Worm (Caenorhabditis elegans) whole organism, mixed stage, embryonic: Measurements from ENCODE around the gene Y47D7A.15.

Source experiments
- bed-3 ChIP-seq: fragments of 200-800 bp; sonication (Bioruptor generic); optimal IDR thresholded peaks from 3 replicates; lab custom pipeline; 2018; ENCODE audit warnings: mild to moderate bottlenecking, missing genetic modification characterization, moderate library complexity, missing compliant biosample characterization
- blmp-1 ChIP-seq: fragments of 150-350 bp; optimal IDR thresholded peaks from 2 replicates; lab custom pipeline; 2014; ENCODE audit warnings: missing biosample characterization, missing genetic modification characterization
- ceh-39 ChIP-seq: fragments of 150-350 bp; optimal IDR thresholded peaks from 2 replicates; lab custom pipeline; 2014; ENCODE audit warnings: missing biosample characterization, missing genetic modification characterization
- ceh-83 ChIP-seq: fragments of 200-800 bp; sonication (Bioruptor generic); optimal IDR thresholded peaks from 2 replicates; lab custom pipeline; 2018; ENCODE audit warnings: mild to moderate bottlenecking, missing genetic modification characterization, missing compliant biosample characterization
- ces-1 ChIP-seq: fragments of 150-350 bp; optimal IDR thresholded peaks from 2 replicates; lab custom pipeline; 2014; ENCODE audit warnings: missing biosample characterization, missing genetic modification reagents, missing genetic modification characterization
- cnd-1 ChIP-seq: fragments of 200-800 bp; sonication (Bioruptor generic); optimal IDR thresholded peaks from 2 replicates; lab custom pipeline; 2018; ENCODE audit warnings: mild to moderate bottlenecking, missing genetic modification characterization, missing compliant biosample characterization
- drap-1 ChIP-seq: fragments of 200-800 bp; sonication (Bioruptor generic); optimal IDR thresholded peaks from 3 replicates; lab custom pipeline; 2018; ENCODE audit warnings: mild to moderate bottlenecking, missing genetic modification characterization, missing compliant biosample characterization
- elt-1 ChIP-seq: sonication (generic microtip); optimal IDR thresholded peaks from 2 replicates; lab custom pipeline; 2017; ENCODE audit warnings: missing genetic modification characterization, mild to moderate bottlenecking, missing compliant biosample characterization, antibody characterized with exemption, moderate library complexity, borderline replicate concordance; ENCODE audit not compliant: insufficient read depth
- elt-3 ChIP-seq: fragments of 150-350 bp; optimal IDR thresholded peaks from 2 replicates; lab custom pipeline; 2014; ENCODE audit warnings: missing biosample characterization, missing genetic modification characterization
- flh-1 ChIP-seq: fragments of 200-800 bp; sonication (Bioruptor generic); optimal IDR thresholded peaks from 2 replicates; lab custom pipeline; 2018; ENCODE audit warnings: mild to moderate bottlenecking, missing genetic modification characterization, moderate library complexity, missing compliant biosample characterization
- hlh-1 ChIP-seq: fragments of 150-350 bp; optimal IDR thresholded peaks from 2 replicates; lab custom pipeline; 2014; ENCODE audit warnings: missing biosample characterization, missing genetic modification reagents, missing genetic modification characterization
- lin-13 ChIP-seq: fragments of 150-350 bp; optimal IDR thresholded peaks from 2 replicates; lab custom pipeline; 2014; ENCODE audit warnings: missing biosample characterization, missing genetic modification characterization
- lin-32 ChIP-seq: fragments of 200-800 bp; sonication (Bioruptor generic); optimal IDR thresholded peaks from 2 replicates; lab custom pipeline; 2018; ENCODE audit warnings: mild to moderate bottlenecking, missing genetic modification characterization, missing compliant biosample characterization
- lsy-2 ChIP-seq: fragments of 150-350 bp; optimal IDR thresholded peaks from 2 replicates; lab custom pipeline; 2014; ENCODE audit warnings: missing biosample characterization, missing genetic modification characterization
- mab-5 ChIP-seq: fragments of 150-350 bp; optimal IDR thresholded peaks from 2 replicates; lab custom pipeline; 2014; ENCODE audit warnings: missing biosample characterization, missing genetic modification characterization
- mep-1 ChIP-seq: fragments of 150-350 bp; optimal IDR thresholded peaks from 2 replicates; lab custom pipeline; 2017; ENCODE audit warnings: missing biosample characterization, missing genetic modification reagents, missing genetic modification characterization, inconsistent platforms
- mls-2 ChIP-seq: sonication (generic microtip); optimal IDR thresholded peaks from 2 replicates; lab custom pipeline; 2016; ENCODE audit warnings: mild to moderate bottlenecking, missing genetic modification characterization, moderate library complexity, missing compliant biosample characterization
- nhr-12 ChIP-seq: fragments of 150-350 bp; optimal IDR thresholded peaks from 2 replicates; lab custom pipeline; 2014; ENCODE audit warnings: missing biosample characterization, missing genetic modification characterization
- nhr-237 ChIP-seq: fragments of 150-350 bp; optimal IDR thresholded peaks from 2 replicates; lab custom pipeline; 2014; ENCODE audit warnings: missing biosample characterization, missing genetic modification characterization
- nhr-76 ChIP-seq: sonication (generic microtip); optimal IDR thresholded peaks from 2 replicates; lab custom pipeline; 2017; ENCODE audit warnings: missing biosample characterization, missing genetic modification characterization
- sem-2 ChIP-seq: fragments of 200-800 bp; sonication (Bioruptor generic); optimal IDR thresholded peaks from 2 replicates; lab custom pipeline; 2018; ENCODE audit warnings: mild to moderate bottlenecking, missing genetic modification characterization, missing compliant biosample characterization
- snpc-4 ChIP-seq: fragments of 150-350 bp; optimal IDR thresholded peaks from 2 replicates; lab custom pipeline; 2014; ENCODE audit warnings: missing biosample characterization, missing genetic modification characterization
- sptf-1 ChIP-seq: sonication (generic microtip); optimal IDR thresholded peaks from 2 replicates; lab custom pipeline; 2017; ENCODE audit warnings: mild to moderate bottlenecking, missing genetic modification characterization, moderate library complexity, missing compliant biosample characterization
- tbx-8 ChIP-seq: fragments of 200-800 bp; sonication (Bioruptor generic); optimal IDR thresholded peaks from 2 replicates; lab custom pipeline; 2018; ENCODE audit warnings: mild to moderate bottlenecking, missing genetic modification characterization, moderate library complexity, missing compliant biosample characterization
- unc-39 ChIP-seq: fragments of 150-350 bp; optimal IDR thresholded peaks from 2 replicates; lab custom pipeline; 2014; ENCODE audit warnings: missing biosample characterization, missing genetic modification characterization
- unc-62 ChIP-seq: fragments of 150-350 bp; optimal IDR thresholded peaks from 2 replicates; lab custom pipeline; 2014; ENCODE audit warnings: missing biosample characterization, missing genetic modification reagents, missing genetic modification characterization
- zip-8 ChIP-seq: fragments of 150-350 bp; optimal IDR thresholded peaks from 2 replicates; lab custom pipeline; 2014; ENCODE audit warnings: missing biosample characterization, missing genetic modification characterization

Gene Y47D7A.15

DNA sequence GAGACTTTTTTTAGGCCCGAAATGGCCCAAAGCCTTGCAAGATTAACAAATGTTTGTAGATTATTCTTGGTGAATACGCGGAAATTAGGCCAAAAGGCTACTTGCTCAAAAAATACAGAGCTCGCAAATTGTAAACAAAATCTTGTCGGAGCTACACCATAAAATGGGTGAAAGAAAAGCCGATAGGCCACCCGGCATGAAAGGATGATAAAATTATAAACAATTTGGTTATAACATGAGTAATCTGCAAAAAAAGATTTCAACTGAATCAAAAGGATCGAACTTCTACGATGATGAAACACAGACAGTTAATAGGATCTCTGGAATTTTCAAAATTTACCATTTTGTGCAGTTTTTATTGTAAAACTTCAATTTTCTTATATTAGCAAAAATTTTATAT, 34.9 kb downstream of the Y47D7A.15 start:
- no peak for TF ChIP-seq elt-3 (tag; lab: Kevin White, UChicago)
- TF ChIP-seq tbx-8 (GFP tag; lab: Kevin White, UChicago): no peak
- TF ChIP-seq mep-1 (tag; lab: Kevin White, UChicago): no peak
- no peak for TF ChIP-seq mls-2
- no peak for TF ChIP-seq nhr-12 (tag; lab: Kevin White, UChicago)
- no peak for TF ChIP-seq bed-3 (GFP tag; lab: Kevin White, UChicago)
- no peak for TF ChIP-seq nhr-76 (tag; lab: Kevin White, UChicago)
- no peak for TF ChIP-seq unc-62 (GFP tag; lab: Kevin White, UChicago)
- TF ChIP-seq, all 35 proteins: peak for 0

DNA sequence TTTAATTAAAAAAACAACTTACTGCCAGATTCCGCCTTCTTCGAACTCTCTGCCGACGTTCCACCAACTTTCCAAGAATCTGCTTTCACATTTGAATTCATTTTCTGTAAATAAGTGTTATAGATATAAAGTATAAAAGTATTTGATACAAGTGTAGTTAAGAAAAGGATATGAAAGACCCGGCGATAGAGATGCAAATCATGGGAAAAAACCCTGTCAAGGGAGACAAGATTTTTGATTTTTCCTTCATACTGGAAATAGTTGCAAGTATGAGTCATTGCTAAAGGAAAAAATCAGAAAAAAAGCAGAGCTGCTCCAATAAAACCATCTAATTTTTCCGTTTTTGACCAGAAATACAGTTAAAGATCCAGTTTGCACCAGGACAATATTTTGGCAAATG, 36.7 kb downstream of the Y47D7A.15 start, which contains the start of gene F13A2.3:
Gene F13A2.3 (minus strand): TSS at position 101 of the 400 bp plus-strand sequence.
- TF ChIP-seq elt-3 (tag; lab: Kevin White, UChicago) (no peak), mep-1 (tag; lab: Kevin White, UChicago) (no peak)

DNA sequence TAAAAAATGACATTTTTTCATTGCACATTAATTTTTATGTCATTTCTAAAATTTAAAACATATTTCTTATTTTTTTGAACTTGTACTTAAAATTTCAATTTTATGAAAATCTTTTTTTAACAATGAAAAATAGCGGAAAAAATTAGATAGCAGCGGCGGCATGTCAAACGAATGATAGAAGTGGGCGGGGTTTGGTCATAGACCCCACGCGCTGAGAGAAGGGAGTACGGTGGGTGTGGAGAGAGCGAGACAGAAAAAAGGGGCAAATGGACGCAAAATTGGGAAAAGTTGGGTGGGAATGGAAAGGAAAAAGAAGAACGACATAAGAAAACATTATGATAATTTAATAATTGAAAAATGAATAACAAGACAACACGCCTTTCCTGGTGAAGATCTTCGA, 45.1 kb downstream of the Y47D7A.15 start:
- TF ChIP-seq bed-3 (GFP tag; lab: Kevin White, UChicago) (no peak), flh-1 (GFP tag; lab: Kevin White, UChicago) (no peak), sptf-1 (no peak), snpc-4 (tag; lab: Kevin White, UChicago) (no peak), nhr-12 (tag; lab: Kevin White, UChicago) (no peak), hlh-1 (tag; lab: Kevin White, UChicago) (no peak), unc-62 (GFP tag; lab: Kevin White, UChicago) (no peak), lsy-2 (tag; lab: Kevin White, UChicago) (peak; percentile 21), blmp-1 (tag; lab: Kevin White, UChicago) (no peak)

DNA sequence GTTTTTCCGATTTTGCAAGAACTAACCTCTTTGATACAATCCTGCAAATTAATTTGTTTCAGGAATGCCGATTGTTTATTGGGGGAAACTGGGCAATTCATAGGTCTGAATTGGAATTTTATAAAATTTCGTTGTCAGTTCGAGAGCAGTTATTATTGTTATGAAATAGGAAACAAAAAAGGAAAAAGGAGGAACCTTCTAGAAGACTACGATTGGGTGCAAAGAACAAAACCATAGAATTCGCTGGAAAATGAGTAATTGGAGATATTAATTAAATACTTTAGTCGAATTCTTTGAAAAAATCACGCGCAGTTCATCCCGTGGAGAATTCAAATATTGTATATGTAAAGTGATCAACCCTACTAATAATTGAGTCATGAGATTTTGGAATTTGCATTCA, 45.6 kb downstream of the Y47D7A.15 start, which contains the start of gene F13A2.9:
Gene F13A2.9 (minus strand): TSS at position 101 of the 400 bp plus-strand sequence.
- TF ChIP-seq mep-1 (tag; lab: Kevin White, UChicago) (no peak), nhr-237 (no peak), zip-8 (no peak), ceh-83 (GFP tag; lab: Kevin White, UChicago) (no peak), snpc-4 (tag; lab: Kevin White, UChicago) (no peak), sptf-1 (no peak), lin-13 (tag; lab: Kevin White, UChicago) (no peak), unc-39 (no peak), mab-5 (tag; lab: Kevin White, UChicago) (no peak), drap-1 (GFP tag; lab: Kevin White, UChicago) (no peak), ces-1 (no peak), unc-62 (GFP tag; lab: Kevin White, UChicago) (no peak), sem-2 (GFP tag; lab: Kevin White, UChicago) (no peak), elt-1 (no peak), ceh-39 (tag; lab: Kevin White, UChicago) (no peak), mls-2 (no peak), nhr-76 (tag; lab: Kevin White, UChicago) (no peak)
- TF ChIP-seq, all 35 proteins: peak for 0

DNA sequence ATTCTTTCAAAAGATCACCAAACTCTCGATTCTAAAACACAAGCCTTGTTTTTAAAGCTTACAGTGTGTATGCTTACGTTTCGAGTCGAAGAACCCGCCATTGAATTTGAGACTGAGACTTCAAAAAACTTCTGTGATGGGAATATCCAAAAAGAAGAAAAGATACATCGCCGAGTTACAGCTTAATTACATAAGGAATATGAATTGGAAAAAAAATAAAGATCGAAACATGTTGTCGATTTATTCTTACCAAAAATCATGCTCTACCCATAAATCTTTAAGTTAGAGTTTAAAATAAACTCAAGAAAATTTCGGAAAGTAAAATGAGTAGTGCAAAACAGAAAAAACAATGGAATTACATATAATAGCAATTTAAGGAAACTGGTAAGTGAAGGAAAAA, 46.8 kb downstream of the Y47D7A.15 start, which contains the start of gene F13A2.10:
Gene F13A2.10 (minus strand): TSS at position 101 of the 400 bp plus-strand sequence.
- TF ChIP-seq lsy-2 (tag; lab: Kevin White, UChicago) (no peak), elt-3 (tag; lab: Kevin White, UChicago) (no peak), sptf-1 (no peak), lin-32 (GFP tag; lab: Kevin White, UChicago) (no peak), nhr-12 (tag; lab: Kevin White, UChicago) (no peak), unc-39 (no peak), nhr-237 (no peak), cnd-1 (tag; lab: Kevin White, UChicago) (no peak), ceh-39 (tag; lab: Kevin White, UChicago) (no peak), sem-2 (GFP tag; lab: Kevin White, UChicago) (no peak), nhr-76 (tag; lab: Kevin White, UChicago) (no peak), blmp-1 (tag; lab: Kevin White, UChicago) (no peak)

DNA sequence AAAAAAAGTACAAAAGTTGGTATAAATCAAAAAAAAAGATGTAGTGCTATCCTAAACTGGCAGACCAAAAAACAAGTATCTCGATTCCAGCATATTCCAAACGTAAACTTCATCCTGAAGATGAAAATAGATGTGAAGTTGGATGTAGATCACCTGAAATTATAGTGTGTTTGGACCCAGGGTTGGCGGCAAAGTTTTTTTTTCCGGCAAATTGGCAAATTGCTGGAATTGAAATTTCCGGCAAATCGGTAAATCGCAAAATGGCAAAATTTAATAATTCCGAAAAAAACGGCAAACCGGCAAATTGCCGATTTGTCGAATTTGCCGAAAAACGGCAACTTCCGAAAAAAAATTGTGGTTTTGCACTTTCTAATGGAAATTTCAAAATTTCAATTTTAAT, 48.5 kb downstream of the Y47D7A.15 start, which contains the start of gene F13A2.2:
Gene F13A2.2 (minus strand): TSS at position 101 of the 400 bp plus-strand sequence.
- TF ChIP-seq unc-62 (GFP tag; lab: Kevin White, UChicago) (no peak), flh-1 (GFP tag; lab: Kevin White, UChicago) (no peak), cnd-1 (tag; lab: Kevin White, UChicago) (no peak), lin-32 (GFP tag; lab: Kevin White, UChicago) (no peak), snpc-4 (tag; lab: Kevin White, UChicago) (no peak), nhr-76 (tag; lab: Kevin White, UChicago) (no peak)
